Worm (Caenorhabditis elegans): ENCODE data around the gene ufl-1.

DNA sequence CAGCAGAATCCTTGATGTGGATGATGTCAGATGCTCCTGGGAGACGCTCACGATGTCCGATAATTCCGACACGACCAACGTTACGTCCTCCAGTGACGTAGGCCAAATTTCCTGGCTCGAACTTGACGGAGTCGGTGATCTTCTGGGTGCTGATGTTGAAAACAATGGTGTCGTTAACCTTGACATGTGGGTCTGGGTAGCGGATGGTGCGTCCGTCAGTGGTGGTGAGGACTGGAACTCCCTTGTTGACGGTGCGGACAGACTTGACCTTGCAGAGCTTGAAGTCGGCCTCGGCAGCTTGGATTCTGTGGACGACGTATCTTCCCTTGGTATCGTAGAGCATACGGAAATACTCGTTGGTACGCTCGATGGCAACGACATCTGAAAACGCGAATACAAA is 47.3 kb upstream of the ufl-1 start:
- TF ChIP-seq nfyb-1 (GFP tag; IDR thresholded peaks at IDR 0.05): no peak
- TF ChIP-seq snpc-4 (GFP tag; optimal IDR thresholded peaks at IDR 0.05): no peak
- no peak for TF ChIP-seq snpc-4 (tag; optimal IDR thresholded peaks at IDR 0.05)
- no peak for TF ChIP-seq ama-1 (optimal IDR thresholded peaks at IDR 0.05)
- TF ChIP-seq ama-1 (GFP tag; optimal IDR thresholded peaks at IDR 0.05): no peak
- no peak for TF ChIP-seq dpl-1 (GFP tag; optimal IDR thresholded peaks at IDR 0.05)
- TF ChIP-seq pha-4 (tag; optimal IDR thresholded peaks at IDR 0.05): no peak
- TF ChIP-seq nhr-179 (tag; optimal IDR thresholded peaks at IDR 0.05): no peak
- TF ChIP-seq F49E8.2 (tag; optimal IDR thresholded peaks at IDR 0.05; ENCODE audit: insufficient read depth): no peak
- no peak for TF ChIP-seq D2030.7 (GFP tag; IDR thresholded peaks at IDR 0.05)
- no peak for TF ChIP-seq egl-44 (GFP tag; IDR thresholded peaks at IDR 0.05)
- TF ChIP-seq F39B2.1 (GFP tag; IDR thresholded peaks at IDR 0.05): no peak
- TF ChIP-seq nhr-90 (tag; optimal IDR thresholded peaks at IDR 0.05): no peak
- no peak for TF ChIP-seq unc-130 (GFP tag; optimal IDR thresholded peaks at IDR 0.05)
- no peak for TF ChIP-seq sdz-38 (tag; optimal IDR thresholded peaks at IDR 0.05)
- TF ChIP-seq F57A8.1 (GFP tag; optimal IDR thresholded peaks at IDR 0.05): no peak

Measured in whole organism, young adult.